Worm (Caenorhabditis elegans): ENCODE results near the gene Y7A5A.24.

Y7A5A.24 gene

ce11 chrX:15799595-15799994, 17.7 kb upstream of the Y7A5A.24 start, which contains the start of gene Y7A5A.6:
Gene Y7A5A.6 (minus strand): TSS chrX:15799695.
- TF ChIP-seq ztf-16 (tag; optimal IDR thresholded peaks at IDR 0.05) (no peak), tbx-7 (tag; optimal IDR thresholded peaks at IDR 0.05) (no peak)

ce11 chrX:15796633-15797032, 14.7 kb upstream of the Y7A5A.24 start:
- no peak for TF ChIP-seq F13H6.1 (tag; optimal IDR thresholded peaks at IDR 0.05)
- no peak for TF ChIP-seq rnt-1 (tag; optimal IDR thresholded peaks at IDR 0.05)
- TF ChIP-seq che-1 (tag; optimal IDR thresholded peaks at IDR 0.05) = no peak
- TF ChIP-seq fkh-10 (GFP tag; optimal IDR thresholded peaks at IDR 0.05) = no peak
- no peak for TF ChIP-seq fax-1 (tag; optimal IDR thresholded peaks at IDR 0.05)
- no peak for TF ChIP-seq C08G9.2 (tag; optimal IDR thresholded peaks at IDR 0.05)
- TF ChIP-seq pha-2 (tag; optimal IDR thresholded peaks at IDR 0.05) = no peak
- TF ChIP-seq hlh-6 (tag; optimal IDR thresholded peaks at IDR 0.05) = no peak
- TF ChIP-seq ceh-34 (tag; optimal IDR thresholded peaks at IDR 0.05) = no peak
- no peak for TF ChIP-seq pax-1 (tag; optimal IDR thresholded peaks at IDR 0.05)
- no peak for TF ChIP-seq ref-2 (tag; optimal IDR thresholded peaks at IDR 0.05)
- no peak for TF ChIP-seq fkh-6 (tag; optimal IDR thresholded peaks at IDR 0.05)
- no peak for TF ChIP-seq ets-4 (tag; optimal IDR thresholded peaks at IDR 0.05)
- TF ChIP-seq C38D4.7 (GFP tag; optimal IDR thresholded peaks at IDR 0.05) = no peak
- no peak for TF ChIP-seq gmeb-2 (tag; optimal IDR thresholded peaks at IDR 0.05)
- no peak for TF ChIP-seq unc-55 (GFP tag; optimal IDR thresholded peaks at IDR 0.05)
- TF ChIP-seq dve-1 (tag; optimal IDR thresholded peaks at IDR 0.05) = no peak
- no peak for TF ChIP-seq T23F11.4 (GFP tag; optimal IDR thresholded peaks at IDR 0.05)
- no peak for TF ChIP-seq ceh-48 (tag; optimal IDR thresholded peaks at IDR 0.05)
- TF ChIP-seq unc-86 (tag; optimal IDR thresholded peaks at IDR 0.05) = no peak

- TF ChIP-seq nhr-232 (tag; optimal IDR thresholded peaks at IDR 0.05) (no peak), K09A11.1 (tag; optimal IDR thresholded peaks at IDR 0.05; ENCODE audit: insufficient read depth) (no peak), ceh-45 (GFP tag; IDR thresholded peaks at IDR 0.05) (no peak), ceh-19 (GFP tag; optimal IDR thresholded peaks at IDR 0.05) (no peak), K02D7.2 (tag; optimal IDR thresholded peaks at IDR 0.05) (no peak), ama-1 (optimal IDR thresholded peaks at IDR 0.05) (no peak), madf-2 (tag; optimal IDR thresholded peaks at IDR 0.05) (no peak), mec-3 (tag; optimal IDR thresholded peaks at IDR 0.05; ENCODE audit: borderline replicate concordance) (no peak), C38D4.7 (GFP tag; optimal IDR thresholded peaks at IDR 0.05) (no peak), zip-5 (tag; optimal IDR thresholded peaks at IDR 0.05) (no peak), ceh-9 (tag; optimal IDR thresholded peaks at IDR 0.05) (no peak), T23F11.4 (GFP tag; optimal IDR thresholded peaks at IDR 0.05) (no peak), lin-11 (tag; optimal IDR thresholded peaks at IDR 0.05) (no peak), dve-1 (tag; optimal IDR thresholded peaks at IDR 0.05) (no peak), unc-55 (GFP tag; optimal IDR thresholded peaks at IDR 0.05) (no peak), sox-2 (GFP tag; IDR thresholded peaks at IDR 0.05) (no peak), hlh-15 (tag; optimal IDR thresholded peaks at IDR 0.05) (no peak), Y22D7AL.16 (tag; optimal IDR thresholded peaks at IDR 0.05) (no peak), npax-4 (tag; optimal IDR thresholded peaks at IDR 0.05) (no peak), ceh-48 (tag; optimal IDR thresholded peaks at IDR 0.05) (no peak)
Measured at ce11 chrX:15794977-15795376, 13.1 kb upstream of the Y7A5A.24 start, which contains the start of gene Y7A5A.10. Gene Y7A5A.10 (minus strand): TSS chrX:15795077.

ce11 chrX:15786726-15787125, 4.8 kb upstream of the Y7A5A.24 start, which contains the start of gene Y7A5A.5:
Gene Y7A5A.5 (minus strand): TSS chrX:15786826.
- TF ChIP-seq hlh-8 (tag; optimal IDR thresholded peaks at IDR 0.05) (no peak), ceh-22 (tag; optimal IDR thresholded peaks at IDR 0.05) (no peak), pax-1 (tag; optimal IDR thresholded peaks at IDR 0.05) (no peak), pat-9 (tag; optimal IDR thresholded peaks at IDR 0.05) (no peak), ceh-19 (GFP tag; optimal IDR thresholded peaks at IDR 0.05) (no peak), pqm-1 (tag; optimal IDR thresholded peaks at IDR 0.05) (no peak), lim-6 (tag; optimal IDR thresholded peaks at IDR 0.05) (no peak), ets-4 (tag; optimal IDR thresholded peaks at IDR 0.05) (no peak), unc-86 (tag; optimal IDR thresholded peaks at IDR 0.05) (no peak), K02D7.2 (tag; optimal IDR thresholded peaks at IDR 0.05) (no peak), unc-55 (GFP tag; optimal IDR thresholded peaks at IDR 0.05) (no peak), dmd-4 (tag; optimal IDR thresholded peaks at IDR 0.05; ENCODE audit: borderline replicate concordance) (no peak)

Measured in whole organism, late embryonic.